Worm (Caenorhabditis elegans) whole organism, young adult: ENCODE data around the gene F55G1.7.

ENCODE experiments used
- B0019.2 ChIP-seq: fragments of 200-800 bp; sonication (Bioruptor generic); conservative IDR thresholded peaks from 2 replicates; pipeline ENCODE4 v1.3.6; 2022; ENCODE audit warnings: missing genetic modification reagents, missing genetic modification characterization, missing compliant biosample characterization
- B0035.1 ChIP-seq: sonication (generic microtip); optimal IDR thresholded peaks from 2 replicates; lab custom pipeline; 2016; ENCODE audit warnings: missing genetic modification characterization, mild to moderate bottlenecking, missing compliant biosample characterization, missing genotype, missing genetic modification reagents
- C06A6.2 ChIP-seq: fragments of 200-800 bp; sonication (Bioruptor generic); conservative IDR thresholded peaks from 2 replicates; pipeline ENCODE4 v1.3.6; 2022; ENCODE audit warnings: missing genetic modification characterization, missing compliant biosample characterization
- D2030.7 ChIP-seq: fragments of 200-800 bp; sonication (Bioruptor generic); IDR thresholded peaks from 2 replicates; pipeline ENCODE4 v1.3.6; 2022; ENCODE audit warnings: missing genetic modification reagents, missing genetic modification characterization, missing compliant biosample characterization
- F33H1.4 ChIP-seq: fragments of 200-800 bp; sonication (Bioruptor generic); IDR thresholded peaks from 2 replicates; pipeline ENCODE4 v1.3.6; 2022; ENCODE audit warnings: missing genetic modification reagents, missing genetic modification characterization, missing compliant biosample characterization
- F52B5.7 ChIP-seq: sonication (generic microtip); optimal IDR thresholded peaks from 2 replicates; lab custom pipeline; 2016; ENCODE audit warnings: mild to moderate bottlenecking, missing genetic modification characterization, missing compliant biosample characterization
- K11D2.4 ChIP-seq: fragments of 200-800 bp; sonication (Bioruptor generic); IDR thresholded peaks from 2 replicates; pipeline ENCODE4 v1.3.6; 2022; ENCODE audit warnings: missing genetic modification reagents, missing genetic modification characterization, missing compliant biosample characterization
- T26A5.8 ChIP-seq: sonication (generic microtip); optimal IDR thresholded peaks from 2 replicates; lab custom pipeline; 2016; ENCODE audit warnings: missing genetic modification characterization, missing compliant biosample characterization
- Y53G8AR.9 ChIP-seq: fragments of 200-800 bp; sonication (Bioruptor generic); conservative IDR thresholded peaks from 2 replicates; pipeline ENCODE4 v1.3.6; 2022; ENCODE audit warnings: missing genetic modification reagents, missing genetic modification characterization, missing compliant biosample characterization
- Y67H2A.10 ChIP-seq: fragments of 200-800 bp; sonication (Bioruptor generic); conservative IDR thresholded peaks from 2 replicates; pipeline ENCODE4 v1.3.6; 2022; ENCODE audit warnings: missing genetic modification reagents, missing genetic modification characterization, missing compliant biosample characterization
- ama-1 ChIP-seq, 3 experiments: fragments of 150-350 bp in 1 of 3; sonication (generic microtip) in 2 of 3; optimal IDR thresholded peaks; 2 replicates each; lab custom pipeline; 2014 to 2018; ENCODE audit warnings: missing biosample characterization in 2 of 3, missing genetic modification characterization in 2 of 3, missing genetic modification reagents in 2 of 3
- atf-7 ChIP-seq: sonication (generic microtip); optimal IDR thresholded peaks from 2 replicates; lab custom pipeline; 2017; ENCODE audit warnings: mild to moderate bottlenecking, missing genetic modification characterization, missing compliant biosample characterization
- athp-1 ChIP-seq: sonication (generic microtip); optimal IDR thresholded peaks from 2 replicates; lab custom pipeline; 2017; ENCODE audit warnings: mild to moderate bottlenecking, missing genetic modification characterization, missing compliant biosample characterization
- bed-1 ChIP-seq: fragments of 200-800 bp; sonication (Bioruptor generic); IDR thresholded peaks from 2 replicates; pipeline ENCODE4 v1.3.6; 2022; ENCODE audit warnings: missing genetic modification reagents, missing genetic modification characterization, missing compliant biosample characterization
- ceh-100 ChIP-seq: fragments of 200-800 bp; sonication (Bioruptor generic); IDR thresholded peaks from 2 replicates; pipeline ENCODE4 v1.3.6; 2022; ENCODE audit warnings: missing genetic modification reagents, missing genetic modification characterization, missing compliant biosample characterization
- ceh-27 ChIP-seq: fragments of 200-800 bp; sonication (Bioruptor generic); optimal IDR thresholded peaks from 2 replicates; lab custom pipeline; 2018; ENCODE audit warnings: mild to moderate bottlenecking, missing genetic modification characterization, moderate library complexity, missing compliant biosample characterization
- die-1 ChIP-seq: sonication (generic microtip); optimal IDR thresholded peaks from 2 replicates; lab custom pipeline; 2016; ENCODE audit warnings: missing genotype, mild to moderate bottlenecking, missing genetic modification characterization, missing compliant biosample characterization
- dox-1 ChIP-seq: fragments of 200-800 bp; sonication (Bioruptor generic); IDR thresholded peaks from 2 replicates; pipeline ENCODE4 v1.3.6; 2022; ENCODE audit warnings: missing genetic modification reagents, missing genetic modification characterization, missing compliant biosample characterization
- dpl-1 ChIP-seq: fragments of 150-350 bp; optimal IDR thresholded peaks from 2 replicates; lab custom pipeline; 2014; ENCODE audit warnings: missing biosample characterization, missing genetic modification reagents, missing genetic modification characterization
- egl-18 ChIP-seq: fragments of 200-800 bp; sonication (Bioruptor generic); IDR thresholded peaks from 2 replicates; pipeline ENCODE4 v1.3.6; 2022; ENCODE audit warnings: missing genetic modification reagents, missing genetic modification characterization, missing compliant biosample characterization
- egl-44 ChIP-seq: fragments of 200-800 bp; sonication (Bioruptor generic); IDR thresholded peaks from 2 replicates; pipeline ENCODE4 v1.3.6; 2022; ENCODE audit warnings: missing genetic modification reagents, missing genetic modification characterization, missing compliant biosample characterization
- egrh-3 ChIP-seq: fragments of 200-800 bp; sonication (Bioruptor generic); IDR thresholded peaks from 2 replicates; pipeline ENCODE4 v1.3.6; 2022; ENCODE audit warnings: missing genetic modification reagents, missing genetic modification characterization, missing compliant biosample characterization
- ekl-4 ChIP-seq: fragments of 200-800 bp; sonication (Bioruptor generic); IDR thresholded peaks from 2 replicates; pipeline ENCODE4 v1.3.6; 2022; ENCODE audit warnings: missing genetic modification reagents, missing genetic modification characterization, missing compliant biosample characterization
- gei-17 ChIP-seq: fragments of 200-800 bp; sonication (Bioruptor generic); optimal IDR thresholded peaks from 2 replicates; lab custom pipeline; 2018; ENCODE audit warnings: mild to moderate bottlenecking, missing genetic modification characterization, missing compliant biosample characterization
- hmg-20 ChIP-seq: fragments of 200-800 bp; sonication (Bioruptor generic); IDR thresholded peaks from 2 replicates; pipeline ENCODE4 v1.3.6; 2022; ENCODE audit warnings: missing genetic modification reagents, missing genetic modification characterization, missing compliant biosample characterization
- lin-40 ChIP-seq: sonication (generic microtip); optimal IDR thresholded peaks from 2 replicates; lab custom pipeline; 2016; ENCODE audit warnings: missing genetic modification characterization, mild to moderate bottlenecking, missing compliant biosample characterization, missing genotype, missing genetic modification reagents
- lir-1 ChIP-seq: fragments of 200-800 bp; sonication (Bioruptor generic); conservative IDR thresholded peaks from 2 replicates; pipeline ENCODE4 v1.3.6; 2022; ENCODE audit warnings: missing genetic modification reagents, missing genetic modification characterization, missing compliant biosample characterization
- madf-3 ChIP-seq: fragments of 200-800 bp; sonication (Bioruptor generic); IDR thresholded peaks from 2 replicates; pipeline ENCODE4 v1.3.6; 2022; ENCODE audit warnings: missing genetic modification reagents, missing genetic modification characterization, missing compliant biosample characterization
- mes-4 ChIP-seq: sonication (generic microtip); optimal IDR thresholded peaks from 2 replicates; lab custom pipeline; 2016; ENCODE audit warnings: missing genotype, missing genetic modification characterization, missing compliant biosample characterization
- mxl-1 ChIP-seq: sonication (generic microtip); optimal IDR thresholded peaks from 2 replicates; lab custom pipeline; 2016; ENCODE audit warnings: missing genetic modification characterization, missing compliant biosample characterization
- nfya-1 ChIP-seq: sonication (generic microtip); optimal IDR thresholded peaks from 2 replicates; lab custom pipeline; 2017; ENCODE audit warnings: antibody characterized with exemption, missing compliant biosample characterization, missing genetic modification characterization, borderline replicate concordance; ENCODE audit not compliant: insufficient read depth
- nhr-120 ChIP-seq: fragments of 200-800 bp; sonication (Bioruptor generic); IDR thresholded peaks from 2 replicates; pipeline ENCODE4 v1.3.6; 2022; ENCODE audit warnings: missing genetic modification characterization, missing compliant biosample characterization
- nhr-179 ChIP-seq: sonication (generic microtip); optimal IDR thresholded peaks from 2 replicates; lab custom pipeline; 2016; ENCODE audit warnings: mild to moderate bottlenecking, missing genetic modification characterization, missing compliant biosample characterization
- nhr-80 ChIP-seq: sonication (generic microtip); optimal IDR thresholded peaks from 2 replicates; lab custom pipeline; 2016; ENCODE audit warnings: missing genetic modification characterization, missing compliant biosample characterization
- rcor-1 ChIP-seq: fragments of 200-800 bp; sonication (Bioruptor generic); IDR thresholded peaks from 2 replicates; pipeline ENCODE4 v1.3.6; 2022; ENCODE audit warnings: missing genetic modification reagents, missing genetic modification characterization, missing compliant biosample characterization
- rpc-1 ChIP-seq, 2 experiments: fragments of 150-350 bp in 1 of 2; sonication (generic microtip) in 1 of 2; optimal IDR thresholded peaks; 2 replicates each; lab custom pipeline; 2014 to 2018; ENCODE audit warnings: missing biosample characterization in 1 of 2, missing genetic modification characterization in 1 of 2, missing genetic modification reagents in 1 of 2, missing genotype in 1 of 2
- snpc-1.1 ChIP-seq: sonication (generic microtip); optimal IDR thresholded peaks from 2 replicates; lab custom pipeline; 2017; ENCODE audit warnings: missing genetic modification characterization, mild to moderate bottlenecking, missing compliant biosample characterization, antibody characterized with exemption, moderate library complexity, missing genotype, missing genetic modification reagents; ENCODE audit not compliant: insufficient read depth
- snpc-1.3 ChIP-seq: sonication (generic microtip); optimal IDR thresholded peaks from 2 replicates; lab custom pipeline; 2017; ENCODE audit warnings: missing genetic modification characterization, mild to moderate bottlenecking, missing compliant biosample characterization, antibody characterized with exemption, moderate library complexity, missing genotype, missing genetic modification reagents; ENCODE audit not compliant: insufficient read depth
- snpc-3.4 ChIP-seq: sonication (generic microtip); optimal IDR thresholded peaks from 2 replicates; lab custom pipeline; 2017; ENCODE audit warnings: missing genetic modification characterization, mild to moderate bottlenecking, missing compliant biosample characterization, antibody characterized with exemption, moderate library complexity, missing genotype, missing genetic modification reagents
- snpc-4 ChIP-seq, 5 experiments: fragments of 150-350 bp in 1 of 5; sonication (generic microtip) in 4 of 5; optimal IDR thresholded peaks; 2 replicates each; lab custom pipeline; 2014 to 2018; ENCODE audit warnings: missing genetic modification characterization in 5 of 5, missing biosample characterization in 3 of 5, antibody characterized with exemption in 2 of 5, mild to moderate bottlenecking in 2 of 5, missing compliant biosample characterization in 2 of 5, missing genotype in 2 of 5, moderate library complexity in 2 of 5, missing genetic modification reagents in 1 of 5
- tlf-1 ChIP-seq: fragments of 200-800 bp; sonication (Bioruptor generic); optimal IDR thresholded peaks from 2 replicates; lab custom pipeline; 2018; ENCODE audit warnings: mild to moderate bottlenecking, missing genetic modification characterization, missing compliant biosample characterization
- unc-62 ChIP-seq: fragments of 150-350 bp; optimal IDR thresholded peaks from 2 replicates; lab custom pipeline; 2014; ENCODE audit warnings: missing biosample characterization, missing genetic modification reagents, missing genetic modification characterization
- zim-3 ChIP-seq: sonication (generic microtip); optimal IDR thresholded peaks from 2 replicates; lab custom pipeline; 2017; ENCODE audit warnings: mild to moderate bottlenecking, missing genetic modification characterization, moderate library complexity, missing compliant biosample characterization
- ztf-28 ChIP-seq: fragments of 200-800 bp; sonication (Bioruptor generic); IDR thresholded peaks from 2 replicates; pipeline ENCODE4 v1.3.6; 2022; ENCODE audit warnings: missing genetic modification reagents, missing genetic modification characterization, missing compliant biosample characterization
- ztf-3 ChIP-seq: fragments of 200-800 bp; sonication (Bioruptor generic); optimal IDR thresholded peaks from 2 replicates; lab custom pipeline; 2018; ENCODE audit warnings: mild to moderate bottlenecking, missing genetic modification characterization, missing compliant biosample characterization

Gene F55G1.7

ce11 chrIV:7487554-7488456, 18.2 kb upstream of the F55G1.7 start, which contains the start of the genes his-60 and his-59:
his-60 (minus strand) TSS chrIV:7487992.
his-59 (plus strand) TSS chrIV:7488249.
- no peak for TF ChIP-seq nfya-1
- TF ChIP-seq gei-17: no peak
- TF ChIP-seq mxl-1 (tag; lab: Kevin White, UChicago): no peak
- TF ChIP-seq snpc-3.4 (tag; lab: Kevin White, UChicago): peak; percentile 51
- TF ChIP-seq F52B5.7 (tag; lab: Kevin White, UChicago): peak; percentile 12
- TF ChIP-seq hmg-20 (GFP tag; lab: Robert Waterston, UW): no peak
- no peak for TF ChIP-seq snpc-1.1 (tag; lab: Kevin White, UChicago)
- no peak for TF ChIP-seq nhr-179
- peak; percentile 59 for TF ChIP-seq zim-3 (tag; lab: Kevin White, UChicago)
- peak; percentile 35 for TF ChIP-seq snpc-4 (GFP tag; optimal IDR thresholded peaks at IDR 0.05; lab: Kevin White, UChicago)
- TF ChIP-seq snpc-4 (tag; optimal IDR thresholded peaks at IDR 0.05; lab: Kevin White, UChicago): peak; percentile 4 to 64 (median 48)
- TF ChIP-seq rcor-1 (GFP tag; lab: Robert Waterston, UW): no peak; the same call in 1 of the 2 replicates
- peak; percentile 51 for TF ChIP-seq egrh-3 (GFP tag; lab: Robert Waterston, UW)
- no peak for TF ChIP-seq nhr-80 (tag; lab: Kevin White, UChicago)
- no peak for TF ChIP-seq T26A5.8 (tag; lab: Kevin White, UChicago)
- no peak for TF ChIP-seq bed-1 (GFP tag; lab: Robert Waterston, UW)
- TF ChIP-seq rpc-1 (optimal IDR thresholded peaks at IDR 0.05; lab: Kevin White, UChicago): no peak
- TF ChIP-seq rpc-1 (tag; optimal IDR thresholded peaks at IDR 0.05; lab: Kevin White, UChicago): no peak
- no peak for TF ChIP-seq ztf-28
- no peak for TF ChIP-seq unc-62 (GFP tag; lab: Kevin White, UChicago)
- no peak for TF ChIP-seq egl-18 (GFP tag; lab: Robert Waterston, UW)
- peak; percentile 85 for TF ChIP-seq Y53G8AR.9 (GFP tag; lab: Robert Waterston, UW)
- no peak; the same call in 1 of the 2 replicates for TF ChIP-seq lir-1 (GFP tag; lab: Robert Waterston, UW)
- peak; percentile 79 for TF ChIP-seq snpc-1.3 (tag; lab: Kevin White, UChicago)
- no peak for TF ChIP-seq C06A6.2 (GFP tag; lab: Robert Waterston, UW)
- peak; percentile 13 for TF ChIP-seq ceh-27 (GFP tag; lab: Kevin White, UChicago)
- TF ChIP-seq nhr-120: no peak
- peak; percentile 43 for TF ChIP-seq die-1 (tag; lab: Kevin White, UChicago)
- no peak for TF ChIP-seq B0035.1
- no peak for TF ChIP-seq atf-7
- TF ChIP-seq dpl-1 (GFP tag; lab: Kevin White, UChicago): no peak
- no peak for TF ChIP-seq ama-1 (optimal IDR thresholded peaks at IDR 0.05; lab: Kevin White, UChicago)
- peak in 1 of 2 experiments; percentile 83 for TF ChIP-seq ama-1 (GFP tag; optimal IDR thresholded peaks at IDR 0.05; lab: Kevin White, UChicago)
- no peak for TF ChIP-seq ztf-3
- peak; percentile 76 for TF ChIP-seq tlf-1 (GFP tag; lab: Kevin White, UChicago)
- peak; percentile 48 for TF ChIP-seq athp-1 (tag; lab: Kevin White, UChicago)
- TF ChIP-seq mes-4 (tag; lab: Kevin White, UChicago): peak; percentile 48
- 0 out of 2 replicates have a peak, but pooled peaks have one; percentile 24 for TF ChIP-seq F33H1.4 (GFP tag; lab: Robert Waterston, UW)
- no peak for TF ChIP-seq K11D2.4 (GFP tag; lab: Robert Waterston, UW)
- no peak for TF ChIP-seq B0019.2 (GFP tag; lab: Robert Waterston, UW)
- TF ChIP-seq egl-44: peak; percentile 88
- TF ChIP-seq lin-40: no peak
- TF ChIP-seq Y67H2A.10: no peak
- TF ChIP-seq ekl-4 (GFP tag; lab: Robert Waterston, UW): peak; percentile 64; the same call in 1 of the 2 replicates
- TF ChIP-seq dox-1 (GFP tag; lab: Robert Waterston, UW): peak; percentile 93
- TF ChIP-seq D2030.7: peak; percentile 39; the same call in 1 of the 2 replicates
- TF ChIP-seq ceh-100 (GFP tag; lab: Robert Waterston, UW): no peak; the same call in 1 of the 2 replicates
- TF ChIP-seq madf-3 (GFP tag; lab: Robert Waterston, UW): peak; percentile 62; the same call in 1 of the 2 replicates
